Worm (Caenorhabditis elegans) whole organism, L2 larva: ENCODE results near the gene W02A2.9.

Source experiments
- C34F6.9 ChIP-seq: fragments of 150-350 bp; optimal IDR thresholded peaks from 2 replicates; lab custom pipeline; 2014; ENCODE audit warnings: missing biosample characterization, missing genetic modification characterization
- F13H6.1 ChIP-seq: sonication (generic microtip); optimal IDR thresholded peaks from 2 replicates; lab custom pipeline; 2016; ENCODE audit warnings: missing genetic modification characterization, missing compliant biosample characterization
- R02D3.7 ChIP-seq: fragments of 150-350 bp; optimal IDR thresholded peaks from 2 replicates; lab custom pipeline; 2014; ENCODE audit warnings: missing biosample characterization, missing genetic modification characterization
- Y55F3AM.14 ChIP-seq: fragments of 200-800 bp; sonication (Bioruptor generic); optimal IDR thresholded peaks from 2 replicates; lab custom pipeline; 2018; ENCODE audit warnings: mild to moderate bottlenecking, missing genetic modification characterization, missing compliant biosample characterization
- ZK546.5 ChIP-seq: sonication (generic microtip); optimal IDR thresholded peaks from 2 replicates; lab custom pipeline; 2017; ENCODE audit warnings: missing biosample characterization, missing genetic modification characterization
- aly-2 ChIP-seq: fragments of 150-350 bp; optimal IDR thresholded peaks from 2 replicates; lab custom pipeline; 2014; ENCODE audit warnings: missing biosample characterization, missing genetic modification characterization
- blmp-1 ChIP-seq: sonication (generic microtip); optimal IDR thresholded peaks from 2 replicates; lab custom pipeline; 2017; ENCODE audit warnings: missing genetic modification characterization, mild to moderate bottlenecking, missing compliant biosample characterization, antibody characterized with exemption, moderate library complexity; ENCODE audit not compliant: insufficient read depth
- ceh-16 ChIP-seq: fragments of 150-350 bp; optimal IDR thresholded peaks from 2 replicates; lab custom pipeline; 2014; ENCODE audit warnings: missing biosample characterization, missing genetic modification characterization
- crh-2 ChIP-seq: sonication (generic microtip); optimal IDR thresholded peaks from 2 replicates; lab custom pipeline; 2017; ENCODE audit warnings: missing biosample characterization, missing genetic modification characterization
- dmd-4 ChIP-seq: sonication (generic microtip); optimal IDR thresholded peaks from 2 replicates; lab custom pipeline; 2017; ENCODE audit warnings: missing biosample characterization, missing genetic modification characterization
- egl-27 ChIP-seq: sonication (generic microtip); optimal IDR thresholded peaks from 3 replicates; lab custom pipeline; 2017; ENCODE audit warnings: missing biosample characterization, missing genetic modification reagents, missing genetic modification characterization
- elt-1 ChIP-seq: fragments of 150-350 bp; optimal IDR thresholded peaks from 2 replicates; lab custom pipeline; 2014; ENCODE audit warnings: missing biosample characterization, missing genetic modification characterization
- elt-3 ChIP-seq: sonication (generic microtip); optimal IDR thresholded peaks from 2 replicates; lab custom pipeline; 2017; ENCODE audit warnings: missing biosample characterization, missing genetic modification characterization
- lsy-2 ChIP-seq, 2 experiments: fragments of 150-350 bp in 1 of 2; sonication (generic microtip) in 1 of 2; optimal IDR thresholded peaks; 2 replicates each; lab custom pipeline; 2014 to 2017; ENCODE audit warnings: missing biosample characterization in 2 of 2, missing genetic modification characterization in 2 of 2
- mbf-1 ChIP-seq: sonication (generic microtip); optimal IDR thresholded peaks from 2 replicates; lab custom pipeline; 2017; ENCODE audit warnings: missing biosample characterization, missing genetic modification characterization
- mdl-1 ChIP-seq, 2 experiments: fragments of 150-350 bp in 1 of 2; sonication (generic microtip) in 1 of 2; optimal IDR thresholded peaks; 2 replicates each; lab custom pipeline; 2017; ENCODE audit warnings: missing biosample characterization in 2 of 2, missing genetic modification characterization in 2 of 2
- nhr-10 ChIP-seq: sonication (generic microtip); optimal IDR thresholded peaks from 2 replicates; lab custom pipeline; 2017; ENCODE audit warnings: missing biosample characterization, missing genetic modification characterization
- nhr-11 ChIP-seq: fragments of 150-350 bp; optimal IDR thresholded peaks from 2 replicates; lab custom pipeline; 2014; ENCODE audit warnings: missing biosample characterization, missing genetic modification characterization
- nhr-129 ChIP-seq: fragments of 150-350 bp; optimal IDR thresholded peaks from 2 replicates; lab custom pipeline; 2014; ENCODE audit warnings: missing biosample characterization, missing genetic modification characterization
- nhr-237 ChIP-seq: fragments of 150-350 bp; optimal IDR thresholded peaks from 2 replicates; lab custom pipeline; 2014; ENCODE audit warnings: missing biosample characterization, missing genetic modification characterization
- nhr-6 ChIP-seq: fragments of 150-350 bp; optimal IDR thresholded peaks from 2 replicates; lab custom pipeline; 2014; ENCODE audit warnings: missing biosample characterization, missing genetic modification characterization
- peb-1 ChIP-seq: fragments of 150-350 bp; optimal IDR thresholded peaks from 2 replicates; lab custom pipeline; 2014; ENCODE audit warnings: missing biosample characterization, missing genetic modification characterization
- sem-4 ChIP-seq: fragments of 150-350 bp; optimal IDR thresholded peaks from 2 replicates; lab custom pipeline; 2014; ENCODE audit warnings: missing biosample characterization, missing genetic modification reagents, missing genetic modification characterization
- skn-1 ChIP-seq: sonication (generic microtip); optimal IDR thresholded peaks from 2 replicates; lab custom pipeline; 2017; ENCODE audit warnings: missing biosample characterization, missing genetic modification characterization
- sma-9 ChIP-seq, 2 experiments: fragments of 150-350 bp in 1 of 2; sonication (generic microtip) in 1 of 2; optimal IDR thresholded peaks; 2 replicates each; lab custom pipeline; 2014 to 2016; ENCODE audit warnings: missing genetic modification characterization in 2 of 2, mild to moderate bottlenecking in 1 of 2, missing biosample characterization in 1 of 2, missing compliant biosample characterization in 1 of 2, missing genetic modification reagents in 1 of 2, moderate library complexity in 1 of 2
- snpc-4 ChIP-seq: fragments of 150-350 bp; optimal IDR thresholded peaks from 2 replicates; lab custom pipeline; 2014; ENCODE audit warnings: missing biosample characterization, missing genetic modification characterization
- unc-55 ChIP-seq: fragments of 150-350 bp; sonication (generic microtip); optimal IDR thresholded peaks from 3 replicates; lab custom pipeline; 2014; ENCODE audit warnings: missing biosample characterization, missing genetic modification reagents, missing genetic modification characterization
- zag-1 ChIP-seq: fragments of 150-350 bp; optimal IDR thresholded peaks from 2 replicates; lab custom pipeline; 2014; ENCODE audit warnings: missing biosample characterization, missing genetic modification characterization
- ztf-11 ChIP-seq: sonication (generic microtip); optimal IDR thresholded peaks from 2 replicates; lab custom pipeline; 2017; ENCODE audit warnings: missing biosample characterization, missing genetic modification characterization
- ztf-4 ChIP-seq: fragments of 150-350 bp; optimal IDR thresholded peaks from 2 replicates; lab custom pipeline; 2014; ENCODE audit warnings: missing biosample characterization, missing genetic modification characterization

W02A2.9 gene

DNA sequence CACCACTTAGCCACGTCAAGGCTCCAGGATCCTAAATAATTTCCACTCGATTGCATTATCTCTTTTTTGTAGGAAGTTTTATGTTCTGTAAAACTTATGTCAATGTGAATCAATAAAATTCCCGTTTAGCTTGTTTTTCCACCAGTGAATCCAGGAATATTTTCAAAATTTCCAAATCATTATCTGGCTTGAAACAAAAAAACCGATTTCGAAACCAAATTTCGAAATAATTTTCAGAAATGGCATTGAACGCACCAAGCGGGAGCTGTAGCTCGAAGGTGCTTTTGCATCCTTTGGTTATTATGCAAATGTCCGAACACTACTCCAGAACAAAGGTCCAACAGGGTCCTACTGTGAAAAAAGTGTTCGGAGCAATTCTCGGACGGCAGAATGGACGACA, 46.9 kb upstream of the W02A2.9 start, which contains the start of gene csn-6:
Gene csn-6, plus strand, starts transcription at position 234 of the 400 bp plus-strand sequence.
- no peak for TF ChIP-seq ztf-11 (tag; lab: Kevin White, UChicago)
- TF ChIP-seq nhr-129 (tag; lab: Kevin White, UChicago) = no peak
- TF ChIP-seq ztf-4 = no peak
- no peak for TF ChIP-seq nhr-10
- TF ChIP-seq skn-1 (tag; lab: Kevin White, UChicago) = no peak
- no peak for TF ChIP-seq sem-4 (tag; lab: Kevin White, UChicago)
- TF ChIP-seq ceh-16 (tag; lab: Kevin White, UChicago) = no peak
- no peak for TF ChIP-seq R02D3.7

DNA sequence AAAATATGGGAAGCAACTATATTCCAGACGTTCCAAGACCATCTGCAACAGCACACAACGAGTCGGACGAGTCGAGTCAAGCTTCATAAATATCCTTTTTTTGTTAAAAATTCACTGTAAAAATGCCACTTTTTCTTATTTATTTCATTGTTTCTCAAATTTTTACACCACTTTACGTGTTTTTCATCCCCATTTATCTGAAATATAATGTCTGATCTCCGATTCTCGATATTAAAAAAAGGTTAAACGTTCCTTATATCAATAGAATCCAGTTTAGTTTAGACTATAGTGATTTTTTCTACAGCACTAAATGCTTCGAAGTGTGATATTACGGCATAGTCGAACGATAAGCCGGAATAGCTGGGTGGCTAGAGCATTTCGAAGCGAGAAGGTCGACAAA, 44.0 kb upstream of the W02A2.9 start, which contains the start of gene Y67H2A.7:
Gene Y67H2A.7, plus strand, starts transcription at position 301 of the 400 bp plus-strand sequence.
- TF ChIP-seq F13H6.1 (tag; lab: Kevin White, UChicago) (no peak), mbf-1 (tag; lab: Kevin White, UChicago) (no peak), zag-1 (tag; lab: Kevin White, UChicago) (no peak), nhr-11 (tag; lab: Kevin White, UChicago) (no peak), ceh-16 (tag; lab: Kevin White, UChicago) (no peak), nhr-129 (tag; lab: Kevin White, UChicago) (no peak), sma-9 (GFP tag; optimal IDR thresholded peaks at IDR 0.05; lab: Kevin White, UChicago) (no peak), sma-9 (tag; optimal IDR thresholded peaks at IDR 0.05; lab: Kevin White, UChicago) (no peak), mdl-1 (tag; optimal IDR thresholded peaks at IDR 0.05; lab: Kevin White, UChicago) (no peak)

DNA sequence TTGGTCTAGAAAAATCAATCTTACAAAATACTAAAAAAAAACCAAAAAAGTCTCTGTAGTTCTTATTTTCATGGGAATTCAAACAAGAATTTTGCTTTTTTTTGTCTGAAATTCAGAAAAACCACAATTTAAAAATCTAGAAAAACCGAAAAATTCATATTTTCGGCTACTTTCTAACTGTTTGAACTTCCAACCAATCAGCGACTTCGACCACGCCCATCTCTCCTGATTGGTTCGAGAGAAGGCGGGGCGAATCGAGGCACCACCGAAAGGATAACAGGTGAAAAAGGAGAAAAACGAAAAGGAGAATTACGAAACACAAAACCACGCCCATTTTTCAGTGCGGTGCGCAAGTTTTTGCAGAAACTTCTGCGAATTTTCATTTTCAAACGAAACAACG, 42.7 kb upstream of the W02A2.9 start:
- TF ChIP-seq nhr-6 (tag; lab: Kevin White, UChicago) (no peak), elt-1 (tag; lab: Kevin White, UChicago) (no peak), unc-55 (GFP tag; lab: Kevin White, UChicago) (peak; percentile 17), snpc-4 (tag; lab: Kevin White, UChicago) (no peak)

ce11 chrIV:13309636-13310035, 37.8 kb upstream of the W02A2.9 start:
- TF ChIP-seq ztf-4 (no peak), sma-9 (GFP tag; optimal IDR thresholded peaks at IDR 0.05; lab: Kevin White, UChicago) (no peak), sma-9 (tag; optimal IDR thresholded peaks at IDR 0.05; lab: Kevin White, UChicago) (no peak), blmp-1 (no peak), Y55F3AM.14 (no peak), dmd-4 (tag; lab: Kevin White, UChicago) (no peak), ZK546.5 (tag; lab: Kevin White, UChicago) (no peak), nhr-11 (tag; lab: Kevin White, UChicago) (no peak), nhr-10 (no peak), mbf-1 (tag; lab: Kevin White, UChicago) (no peak), lsy-2 (tag; optimal IDR thresholded peaks at IDR 0.05; lab: Kevin White, UChicago) (no peak), aly-2 (tag; lab: Kevin White, UChicago) (no peak), ztf-11 (tag; lab: Kevin White, UChicago) (no peak)

- TF ChIP-seq elt-3 (tag; lab: Kevin White, UChicago) = no peak
- no peak for TF ChIP-seq egl-27
- no peak for TF ChIP-seq sma-9 (GFP tag; optimal IDR thresholded peaks at IDR 0.05; lab: Kevin White, UChicago)
- TF ChIP-seq sma-9 (tag; optimal IDR thresholded peaks at IDR 0.05; lab: Kevin White, UChicago) = no peak
- no peak for TF ChIP-seq zag-1 (tag; lab: Kevin White, UChicago)
- TF ChIP-seq aly-2 (tag; lab: Kevin White, UChicago) = no peak
- TF ChIP-seq Y55F3AM.14 = no peak
- TF ChIP-seq nhr-237 = no peak
- TF ChIP-seq blmp-1 = no peak
- peak in 1 of 2 experiments; percentile 34 for TF ChIP-seq lsy-2 (tag; optimal IDR thresholded peaks at IDR 0.05; lab: Kevin White, UChicago)
- no peak for TF ChIP-seq F13H6.1 (tag; lab: Kevin White, UChicago)
- TF ChIP-seq nhr-129 (tag; lab: Kevin White, UChicago) = peak; percentile 34
- peak; percentile 2 for TF ChIP-seq crh-2 (tag; lab: Kevin White, UChicago)
- no peak for TF ChIP-seq peb-1
- TF ChIP-seq ceh-16 (tag; lab: Kevin White, UChicago) = no peak
- no peak for TF ChIP-seq sem-4 (tag; lab: Kevin White, UChicago)
- no peak for TF ChIP-seq skn-1 (tag; lab: Kevin White, UChicago)
- peak; percentile 4 for TF ChIP-seq C34F6.9 (tag; lab: Kevin White, UChicago)
Observed at ce11 chrIV:13311331-13312034, 36.0 kb upstream of the W02A2.9 start.
